Worm (Caenorhabditis elegans): ENCODE measurements around the gene F57A8.1.

DNA sequence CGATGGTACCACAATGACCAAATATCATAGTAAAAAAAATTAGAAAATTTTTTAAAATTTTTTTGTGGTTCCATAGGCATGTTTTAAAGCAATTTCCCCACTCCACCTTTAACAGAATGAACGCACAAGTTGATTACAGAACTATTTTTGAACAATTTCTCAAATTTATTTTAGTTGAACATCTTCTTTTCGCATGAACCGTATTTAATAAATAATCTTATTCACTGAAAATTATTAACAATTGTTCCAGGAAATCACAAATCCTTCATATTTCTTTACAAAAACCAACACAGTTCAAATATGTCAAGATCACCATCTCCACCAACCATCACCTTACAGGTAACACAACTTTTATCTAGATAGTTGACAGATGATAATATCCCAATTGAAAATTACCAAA lies 25.5 kb upstream of the F57A8.1 start, which contains the start of gene lea-1:
- TF ChIP-seq ref-1 (GFP tag; conservative IDR thresholded peaks at IDR 0.05) (no peak), flt-1 (GFP tag; IDR thresholded peaks at IDR 0.05) (no peak), med-1 (GFP tag; optimal IDR thresholded peaks at IDR 0.05; ENCODE audit: insufficient read depth) (no peak), ztf-23 (GFP tag; IDR thresholded peaks at IDR 0.05) (no peak), ztf-29 (GFP tag; IDR thresholded peaks at IDR 0.05) (no peak), tab-1 (GFP tag; IDR thresholded peaks at IDR 0.05) (no peak), T22C8.4 (GFP tag; IDR thresholded peaks at IDR 0.05) (no peak), cog-1 (tag; optimal IDR thresholded peaks at IDR 0.05) (no peak)

Data from whole organism, midembryonic.